Worm (Caenorhabditis elegans) whole organism, L2 larva: ENCODE measurements around the gene mxl-2.

Experiments used
- F13H6.1 ChIP-seq: sonication (generic microtip); optimal IDR thresholded peaks from 2 replicates; lab custom pipeline; 2016; ENCODE audit warnings: missing genetic modification characterization, missing compliant biosample characterization
- ZK546.5 ChIP-seq: sonication (generic microtip); optimal IDR thresholded peaks from 2 replicates; lab custom pipeline; 2017; ENCODE audit warnings: missing biosample characterization, missing genetic modification characterization
- alr-1 ChIP-seq: fragments of 150-350 bp; optimal IDR thresholded peaks from 2 replicates; lab custom pipeline; 2014; ENCODE audit warnings: missing biosample characterization, missing genetic modification characterization
- ceh-16 ChIP-seq: fragments of 150-350 bp; optimal IDR thresholded peaks from 2 replicates; lab custom pipeline; 2014; ENCODE audit warnings: missing biosample characterization, missing genetic modification characterization
- ceh-82 ChIP-seq: fragments of 150-350 bp; optimal IDR thresholded peaks from 2 replicates; lab custom pipeline; 2014; ENCODE audit warnings: missing biosample characterization, missing genetic modification characterization
- fos-1 ChIP-seq: fragments of 150-350 bp; optimal IDR thresholded peaks from 2 replicates; lab custom pipeline; 2014; ENCODE audit warnings: missing biosample characterization, missing genetic modification characterization
- gmeb-1 ChIP-seq: fragments of 150-350 bp; optimal IDR thresholded peaks from 2 replicates; lab custom pipeline; 2014; ENCODE audit warnings: missing biosample characterization, missing genetic modification characterization
- mab-5 ChIP-seq: fragments of 150-350 bp; optimal IDR thresholded peaks from 2 replicates; lab custom pipeline; 2014; ENCODE audit warnings: missing biosample characterization, missing genetic modification characterization
- nhr-10 ChIP-seq: sonication (generic microtip); optimal IDR thresholded peaks from 2 replicates; lab custom pipeline; 2017; ENCODE audit warnings: missing biosample characterization, missing genetic modification characterization
- nhr-237 ChIP-seq: fragments of 150-350 bp; optimal IDR thresholded peaks from 2 replicates; lab custom pipeline; 2014; ENCODE audit warnings: missing biosample characterization, missing genetic modification characterization
- skn-1 ChIP-seq: sonication (generic microtip); optimal IDR thresholded peaks from 2 replicates; lab custom pipeline; 2017; ENCODE audit warnings: missing biosample characterization, missing genetic modification characterization
- zag-1 ChIP-seq: fragments of 150-350 bp; optimal IDR thresholded peaks from 2 replicates; lab custom pipeline; 2014; ENCODE audit warnings: missing biosample characterization, missing genetic modification characterization
- ztf-11 ChIP-seq: sonication (generic microtip); optimal IDR thresholded peaks from 2 replicates; lab custom pipeline; 2017; ENCODE audit warnings: missing biosample characterization, missing genetic modification characterization
- ztf-4 ChIP-seq: fragments of 150-350 bp; optimal IDR thresholded peaks from 2 replicates; lab custom pipeline; 2014; ENCODE audit warnings: missing biosample characterization, missing genetic modification characterization

ce11 chrIII:203953-204352, 16.0 kb upstream of the mxl-2 start:
- TF ChIP-seq ceh-16: no peak
- no peak for TF ChIP-seq skn-1 (tag; lab: Kevin White, UChicago)
- no peak for TF ChIP-seq alr-1
- TF ChIP-seq ztf-4 (tag; lab: Kevin White, UChicago): no peak
- no peak for TF ChIP-seq fos-1 (tag; lab: Kevin White, UChicago)
- TF ChIP-seq mab-5 (tag; lab: Kevin White, UChicago): no peak
- TF ChIP-seq ceh-82 (tag; lab: Kevin White, UChicago): no peak
- no peak for TF ChIP-seq zag-1 (tag; lab: Kevin White, UChicago)
- TF ChIP-seq nhr-10: no peak
- TF ChIP-seq ZK546.5 (tag; lab: Kevin White, UChicago): no peak
- TF ChIP-seq nhr-237: no peak
- TF ChIP-seq ztf-11 (tag; lab: Kevin White, UChicago): no peak
- TF ChIP-seq F13H6.1: no peak
- TF ChIP-seq gmeb-1 (tag; lab: Kevin White, UChicago): no peak
